Fruit fly (Drosophila melanogaster) whole organism, wandering third instar larva: ENCODE results near the gene Sry-beta.

Experiments
- CG32264 ChIP-seq: fragments of 200-800 bp; sonication (Bioruptor generic); optimal IDR thresholded peaks from 2 replicates; lab custom pipeline; 2016; ENCODE audit warnings: missing biosample characterization, missing genetic modification characterization
- Dfd ChIP-seq: fragments of >200 bp; optimal IDR thresholded peaks from 2 replicates; lab custom pipeline; 2017; ENCODE audit warnings: missing biosample characterization, missing genetic modification characterization
- GATAd ChIP-seq: sonication (Bioruptor generic); optimal IDR thresholded peaks from 2 replicates; lab custom pipeline; 2016; ENCODE audit warnings: missing biosample characterization, missing genetic modification characterization
- Hr78 ChIP-seq: fragments of >200 bp; optimal IDR thresholded peaks from 2 replicates; lab custom pipeline; 2017; ENCODE audit warnings: missing biosample characterization, missing genetic modification characterization
- Hr83 ChIP-seq: fragments of 200-300 bp; sonication (Bioruptor generic); optimal IDR thresholded peaks from 2 replicates; lab custom pipeline; 2016; ENCODE audit warnings: missing biosample characterization, mild to moderate bottlenecking, missing genetic modification characterization, moderate library complexity; ENCODE audit not compliant: poor library complexity, severe bottlenecking
- Jra ChIP-seq: sonication (Bioruptor generic); optimal IDR thresholded peaks from 2 replicates; lab custom pipeline; 2016; ENCODE audit warnings: missing biosample characterization, missing genetic modification characterization
- Mio ChIP-seq: sonication (Bioruptor generic); optimal IDR thresholded peaks from 2 replicates; lab custom pipeline; 2016; ENCODE audit warnings: missing biosample characterization, missing genetic modification characterization
- Myc ChIP-seq: fragments of >200 bp; optimal IDR thresholded peaks from 2 replicates; lab custom pipeline; 2017
- dl ChIP-seq, 2 experiments: fragments of 175-275, 200-275 bp in 1 of 2; fragments of 200-275 bp in 1 of 2; sonication (Bioruptor generic); optimal IDR thresholded peaks; lab custom pipeline; 2018; ENCODE audit warnings: mild to moderate bottlenecking in 2 of 2, missing biosample characterization in 2 of 2, missing genetic modification characterization in 2 of 2, moderate library complexity in 2 of 2; ENCODE audit not compliant: partially characterized antibody in 2 of 2, insufficient read depth in 1 of 2
- pan ChIP-seq: fragments of >200 bp; optimal IDR thresholded peaks from 2 replicates; lab custom pipeline; 2017
- rgr ChIP-seq: fragments of 200-800 bp; sonication (Bioruptor generic); optimal IDR thresholded peaks from 3 replicates; lab custom pipeline; 2016; ENCODE audit warnings: missing biosample characterization, mild to moderate bottlenecking, missing genetic modification characterization
- tai ChIP-seq: sonication (Bioruptor generic); optimal IDR thresholded peaks from 2 replicates; lab custom pipeline; 2016; ENCODE audit warnings: missing biosample characterization, missing genetic modification characterization

DNA sequence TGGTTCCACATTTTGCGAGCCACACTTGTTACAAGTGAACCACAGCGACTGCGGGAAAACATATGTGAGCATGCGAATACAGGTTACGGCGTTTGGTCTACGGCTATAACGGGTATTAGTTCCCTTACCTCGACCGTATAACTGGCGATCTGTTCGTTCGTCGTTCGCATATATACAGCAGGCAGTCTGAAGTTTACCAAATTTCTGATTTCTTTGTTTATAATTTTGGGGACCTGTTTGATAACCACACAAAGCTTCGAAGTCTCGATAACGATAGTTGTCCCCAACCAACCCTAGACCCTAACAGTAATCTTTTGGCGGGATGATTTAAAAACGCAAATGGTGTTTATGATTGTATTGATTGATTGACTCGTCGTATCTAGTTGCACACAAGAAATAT lies 46.4 kb upstream of the Sry-beta start, which contains the start of gene Acph-1:
- TF ChIP-seq Mio (GFP tag; lab: Kevin White, UChicago) (no peak), Dfd (no peak), GATAd (no peak), Hr78 (no peak), pan (lab: Kevin White, UChicago) (no peak), Hr83 (GFP tag; lab: Kevin White, UChicago) (no peak), tai (GFP tag; lab: Kevin White, UChicago) (no peak), rgr (peak; percentile 61), CG32264 (GFP tag; lab: Kevin White, UChicago) (no peak), Myc (no peak), Jra (GFP tag; lab: Kevin White, UChicago) (no peak), dl (GFP tag; optimal IDR thresholded peaks at IDR 0.05; lab: Kevin White, UChicago; ENCODE audit: insufficient read depth in 1 of 2, partially characterized antibody in 2 of 2) (no peak)
